Worm (Caenorhabditis elegans): ENCODE results near the gene sru-8.

DNA sequence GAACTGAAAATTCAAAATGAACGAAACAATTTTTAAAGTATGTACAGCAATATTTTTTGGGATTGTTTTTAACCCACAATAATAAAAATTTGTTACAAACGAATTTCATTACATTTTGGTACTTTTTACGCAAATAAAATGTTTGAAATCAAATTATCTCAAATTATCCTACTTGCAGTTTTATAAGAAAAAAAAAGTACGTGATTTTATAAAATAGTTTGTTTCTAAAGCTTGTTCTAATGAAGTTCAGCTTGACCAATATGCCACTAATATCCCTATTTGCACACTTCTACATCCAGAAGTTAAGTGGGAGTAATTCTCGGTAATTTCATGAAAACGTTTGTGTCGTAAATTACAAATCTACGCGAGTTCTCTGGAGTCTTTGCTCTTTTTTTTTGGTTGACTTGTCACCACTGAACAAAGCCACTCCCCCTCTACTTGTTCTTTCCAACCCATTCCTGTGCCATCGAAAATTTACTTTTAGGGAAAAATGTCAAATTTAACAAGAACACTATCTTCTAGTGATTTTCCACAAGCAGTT is at the start of gene sru-8:
- TF ChIP-seq nhr-237 (tag; optimal IDR thresholded peaks at IDR 0.05) = no peak
- TF ChIP-seq nhr-12 (tag; optimal IDR thresholded peaks at IDR 0.05) = no peak
- TF ChIP-seq nhr-76 (tag; optimal IDR thresholded peaks at IDR 0.05) = no peak
- no peak for TF ChIP-seq flh-1 (GFP tag; optimal IDR thresholded peaks at IDR 0.05)
- no peak for TF ChIP-seq nhr-28 (tag; optimal IDR thresholded peaks at IDR 0.05)
- TF ChIP-seq ces-1 (GFP tag; optimal IDR thresholded peaks at IDR 0.05) = no peak
- no peak for TF ChIP-seq unc-62 (GFP tag; optimal IDR thresholded peaks at IDR 0.05)
- no peak for TF ChIP-seq snpc-4 (tag; optimal IDR thresholded peaks at IDR 0.05)
